Fruit fly (Drosophila melanogaster) whole organism, embryonic: ENCODE data around the gene CG43999.

ENCODE experiments used
- CG9727 ChIP-seq: fragments of 200-800 bp; sonication (Bioruptor generic); optimal IDR thresholded peaks from 3 replicates; lab custom pipeline; 2017; ENCODE audit warnings: missing biosample characterization, mild to moderate bottlenecking, missing genetic modification characterization
- nerfin-1 ChIP-seq: fragments of 200-800 bp; sonication (Bioruptor generic); optimal IDR thresholded peaks from 3 replicates; lab custom pipeline; 2019; ENCODE audit warnings: missing biosample characterization, mild to moderate bottlenecking, missing genetic modification characterization, moderate library complexity
- ranshi ChIP-seq: fragments of 200-800 bp; sonication (Bioruptor generic); IDR thresholded peaks from 2 replicates; pipeline ENCODE4 v1.3.6; 2022; ENCODE audit warnings: missing biosample characterization, missing genetic modification characterization
- salm ChIP-seq: fragments of 200-800 bp; sonication (Bioruptor generic); optimal IDR thresholded peaks from 2 replicates; lab custom pipeline; 2018; ENCODE audit warnings: missing biosample characterization, mild to moderate bottlenecking, missing genetic modification characterization
- wdn ChIP-seq: fragments of 200-800 bp; sonication (Bioruptor generic); IDR thresholded peaks from 2 replicates; pipeline ENCODE4 v1.3.6; 2022; ENCODE audit warnings: missing biosample characterization, missing genetic modification characterization
- zfh1 ChIP-seq: fragments of 200-800 bp; sonication (Bioruptor generic); IDR thresholded peaks from 3 replicates; pipeline ENCODE4 v1.3.6; 2022; ENCODE audit warnings: missing biosample characterization, missing genetic modification characterization

DNA sequence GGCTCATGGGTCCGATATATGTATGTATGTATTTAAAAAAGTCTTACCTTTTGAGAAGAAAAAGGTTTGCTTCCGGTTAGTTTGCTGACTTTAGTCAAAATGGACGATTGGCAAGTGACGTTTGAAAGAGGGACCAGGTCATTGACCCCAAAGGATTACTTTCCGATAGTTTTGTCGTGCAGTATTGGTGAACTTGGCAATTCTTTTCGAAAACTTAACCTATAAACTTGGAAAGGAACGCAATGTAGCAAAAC lies 4.6 kb upstream of the CG43999 start, which contains the start of gene RpS19b:
- TF ChIP-seq zfh1 (GFP tag; lab: Robert Waterston, UW) (no peak), wdn (no peak), salm (no peak), nerfin-1 (tag; lab: Kevin White, UChicago) (no peak), ranshi (no peak), CG9727 (GFP tag; lab: Kevin White, UChicago) (no peak)
